Fruit fly (Drosophila melanogaster) whole organism, adult: Measurements from ENCODE around the gene PGRP-SA.

Experiments
- CG14711 ChIP-seq: fragments of 200-800 bp; sonication (Bioruptor generic); optimal IDR thresholded peaks from 2 replicates; lab custom pipeline; 2018; ENCODE audit warnings: missing biosample characterization, mild to moderate bottlenecking, missing genetic modification characterization, moderate library complexity
- CG33017 ChIP-seq: fragments of 200-800 bp; sonication (Bioruptor generic); optimal IDR thresholded peaks from 2 replicates; lab custom pipeline; 2018; ENCODE audit warnings: missing biosample characterization, mild to moderate bottlenecking, missing genetic modification characterization, moderate library complexity
- CG5204 ChIP-seq: fragments of 200-800 bp; sonication (Bioruptor generic); optimal IDR thresholded peaks from 2 replicates; lab custom pipeline; 2016; ENCODE audit warnings: missing biosample characterization, missing genetic modification characterization
- CG7045 ChIP-seq: fragments of 200-800 bp; sonication (Bioruptor generic); optimal IDR thresholded peaks from 2 replicates; lab custom pipeline; 2017; ENCODE audit warnings: missing biosample characterization, mild to moderate bottlenecking, missing genetic modification characterization
- Clk ChIP-seq: fragments of 200-800 bp; sonication (Bioruptor generic); optimal IDR thresholded peaks from 2 replicates; lab custom pipeline; 2017; ENCODE audit warnings: missing biosample characterization, missing genetic modification characterization
- Hr96 ChIP-seq: fragments of 200-800 bp; sonication (Bioruptor generic); optimal IDR thresholded peaks from 2 replicates; lab custom pipeline; 2016; ENCODE audit warnings: missing biosample characterization, missing genetic modification characterization
- Mnt ChIP-seq: fragments of 200-800 bp; sonication (Bioruptor generic); optimal IDR thresholded peaks from 2 replicates; lab custom pipeline; 2016; ENCODE audit warnings: missing biosample characterization, mild to moderate bottlenecking, missing genetic modification characterization
- bab1 ChIP-seq: fragments of 200-800 bp; sonication (Bioruptor generic); optimal IDR thresholded peaks from 3 replicates; lab custom pipeline; 2019; ENCODE audit warnings: missing biosample characterization, mild to moderate bottlenecking, missing genetic modification characterization, moderate library complexity
- cic ChIP-seq: fragments of 200-800 bp; sonication (Bioruptor generic); optimal IDR thresholded peaks from 2 replicates; lab custom pipeline; 2017; ENCODE audit warnings: missing biosample characterization, mild to moderate bottlenecking, missing genetic modification characterization, moderate library complexity
- kay ChIP-seq: fragments of 200-800 bp; sonication (Bioruptor generic); peaks from one replicate; lab custom pipeline; 2016; ENCODE audit warnings: missing biosample characterization, missing genetic modification characterization, borderline replicate concordance
- pad ChIP-seq: fragments of 200-800 bp; sonication (Bioruptor generic); optimal IDR thresholded peaks from 3 replicates; lab custom pipeline; 2017; ENCODE audit warnings: missing biosample characterization, missing genetic modification characterization, mild to moderate bottlenecking, moderate library complexity, missing genetic modification reagents

- TF ChIP-seq CG7045 (GFP tag; lab: Kevin White, UChicago) (no peak), bab1 (GFP tag; lab: Kevin White, UChicago) (no peak), CG14711 (no peak), Clk (GFP tag; lab: Kevin White, UChicago) (no peak), Hr96 (GFP tag; lab: Kevin White, UChicago) (no peak), pad (GFP tag; lab: Kevin White, UChicago) (no peak), Mnt (GFP tag; lab: Kevin White, UChicago) (no peak), kay (no peak), CG33017 (tag; lab: Kevin White, UChicago) (no peak), CG5204 (no peak), cic (GFP tag; lab: Kevin White, UChicago) (no peak)
These were observed 30.2 kb upstream of the PGRP-SA start for dm6 chrX:11531245-11531644.
